Worm (Caenorhabditis elegans): ENCODE data around the gene W02H5.8.

W02H5.8 gene

DNA sequence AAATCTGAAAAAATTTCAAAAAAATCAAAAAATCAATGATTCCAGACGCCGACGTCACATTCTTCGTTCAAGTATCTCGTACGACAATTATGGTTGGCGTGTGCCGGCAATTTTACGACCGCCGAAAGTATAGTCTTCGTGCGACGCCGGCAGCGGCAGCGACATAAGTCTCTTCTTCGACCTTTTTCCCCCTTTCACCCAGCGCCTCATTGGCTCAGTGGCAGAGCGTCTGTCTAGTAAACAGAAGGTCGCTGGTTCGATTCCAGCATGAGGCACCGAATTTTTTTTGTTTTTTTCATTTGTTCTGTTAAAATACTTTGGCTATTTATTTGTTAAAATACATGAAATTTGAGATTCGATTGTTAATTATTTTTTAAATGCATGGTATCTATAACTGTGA lies 21.4 kb upstream of the W02H5.8 start (continued):
- TF ChIP-seq php-3 (GFP tag; IDR thresholded peaks at IDR 0.05) = peak; percentile 57; the same call in 1 of the 2 replicates
- no peak for TF ChIP-seq F49E8.2 (tag; optimal IDR thresholded peaks at IDR 0.05; ENCODE audit: borderline replicate concordance)
- no peak for TF ChIP-seq ceh-62 (tag; optimal IDR thresholded peaks at IDR 0.05)
- TF ChIP-seq cey-2 (tag; optimal IDR thresholded peaks at IDR 0.05; ENCODE audit: borderline replicate concordance, insufficient read depth) = no peak
- TF ChIP-seq zfp-2 (tag; optimal IDR thresholded peaks at IDR 0.05) = no peak
- TF ChIP-seq T20F7.1 (GFP tag; optimal IDR thresholded peaks at IDR 0.05) = no peak
- no peak for TF ChIP-seq aha-1 (tag)
- TF ChIP-seq jun-1 (tag; optimal IDR thresholded peaks at IDR 0.05) = no peak
- no peak for TF ChIP-seq zfp-3 (GFP tag; conservative IDR thresholded peaks at IDR 0.05)
- TF ChIP-seq fkh-10 (GFP tag; optimal IDR thresholded peaks at IDR 0.05) = no peak
- TF ChIP-seq pqm-1 (tag; optimal IDR thresholded peaks at IDR 0.05) = no peak
- TF ChIP-seq daf-19 (GFP tag; conservative IDR thresholded peaks at IDR 0.05) = no peak
- peak; percentile 9 for TF ChIP-seq mxl-3 (GFP tag; optimal IDR thresholded peaks at IDR 0.05)
- 0 out of 2 replicates have a peak, but pooled peaks have one; percentile 26 for TF ChIP-seq Y105C5A.15 (GFP tag; IDR thresholded peaks at IDR 0.05)
- peak; percentile 34; the same call in 1 of the 2 replicates for TF ChIP-seq mdt-29 (GFP tag; IDR thresholded peaks at IDR 0.05)
- TF ChIP-seq unc-39 (tag; optimal IDR thresholded peaks at IDR 0.05) = no peak
- no peak for TF ChIP-seq mdl-1 (tag; optimal IDR thresholded peaks at IDR 0.05)
- TF ChIP-seq ZK546.5 (tag; optimal IDR thresholded peaks at IDR 0.05) = no peak
- TF ChIP-seq nhr-10 (tag; optimal IDR thresholded peaks at IDR 0.05) = no peak
- no peak for TF ChIP-seq aly-2 (tag; optimal IDR thresholded peaks at IDR 0.05)
- TF ChIP-seq lin-13 (GFP tag; optimal IDR thresholded peaks at IDR 0.05) = peak; percentile 49
- no peak for TF ChIP-seq ces-1 (GFP tag; optimal IDR thresholded peaks at IDR 0.05)
- TF ChIP-seq D1046.2 (GFP tag; IDR thresholded peaks at IDR 0.05) = 0 out of 2 replicates have a peak, but pooled peaks have one; percentile 39
- no peak for TF ChIP-seq lin-29 (GFP tag; IDR thresholded peaks at IDR 0.05)
- no peak for TF ChIP-seq tag-97 (GFP tag; IDR thresholded peaks at IDR 0.05)
- peak; percentile 58; the same call in 1 of the 2 replicates for TF ChIP-seq lin-1 (GFP tag; IDR thresholded peaks at IDR 0.05)
- peak; percentile 65 for TF ChIP-seq vab-7 (GFP tag; IDR thresholded peaks at IDR 0.05)
- no peak for TF ChIP-seq nhr-25 (tag; optimal IDR thresholded peaks at IDR 0.05; ENCODE audit: borderline replicate concordance, insufficient read depth)
- TF ChIP-seq ztf-11 (tag; optimal IDR thresholded peaks at IDR 0.05) = no peak
- peak; percentile 83 for TF ChIP-seq lim-7 (GFP tag; IDR thresholded peaks at IDR 0.05)
- peak; percentile 30 for TF ChIP-seq dve-1 (tag; optimal IDR thresholded peaks at IDR 0.05; ENCODE audit: insufficient read depth)
- no peak for TF ChIP-seq sdz-12 (GFP tag; optimal IDR thresholded peaks at IDR 0.05)
- TF ChIP-seq ztf-7 (tag; optimal IDR thresholded peaks at IDR 0.05) = no peak
- no peak for TF ChIP-seq ceh-28 (tag; optimal IDR thresholded peaks at IDR 0.05)
- TF ChIP-seq mes-2 (tag; optimal IDR thresholded peaks at IDR 0.05; ENCODE audit: poor library complexity, severe bottlenecking) = peak; percentile 61
- TF ChIP-seq daf-8 (GFP tag; IDR thresholded peaks at IDR 0.05) = no peak
- no peak for TF ChIP-seq dmd-9 (GFP tag; IDR thresholded peaks at IDR 0.05)
- TF ChIP-seq nhr-28 (tag; optimal IDR thresholded peaks at IDR 0.05) = peak; percentile 51
- TF ChIP-seq saeg-2 (GFP tag; IDR thresholded peaks at IDR 0.05) = no peak
- TF ChIP-seq duxl-1 (tag; optimal IDR thresholded peaks at IDR 0.05; ENCODE audit: poor library complexity) = no peak
- peak; percentile 55; the same call in 1 of the 2 replicates for TF ChIP-seq arid-1 (GFP tag; conservative IDR thresholded peaks at IDR 0.05)
- TF ChIP-seq ceh-82 (tag; optimal IDR thresholded peaks at IDR 0.05) = no peak
- peak; percentile 51; the same call in 1 of the 2 replicates for TF ChIP-seq ctbp-1 (GFP tag; IDR thresholded peaks at IDR 0.05)
- TF ChIP-seq tra-1 (GFP tag; IDR thresholded peaks at IDR 0.05) = no peak
- TF ChIP-seq R02D3.7 (tag; optimal IDR thresholded peaks at IDR 0.05) = no peak
- TF ChIP-seq nhr-41 (GFP tag; IDR thresholded peaks at IDR 0.05) = no peak
- no peak for TF ChIP-seq ZK337.2 (GFP tag; IDR thresholded peaks at IDR 0.05)
- no peak for TF ChIP-seq nhr-77 (tag; optimal IDR thresholded peaks at IDR 0.05)
- no peak for TF ChIP-seq unc-62 (GFP tag; optimal IDR thresholded peaks at IDR 0.05 in 1 of 2)
- no peak for TF ChIP-seq unc-62 (tag; optimal IDR thresholded peaks at IDR 0.05)
- TF ChIP-seq madf-5 (GFP tag; IDR thresholded peaks at IDR 0.05) = peak in 1 of 2 experiments; percentile 79; a peak in 1 of 4 replicates
- TF ChIP-seq ama-1 (optimal IDR thresholded peaks at IDR 0.05) = no peak
